Worm (Caenorhabditis elegans) whole organism, young adult: ENCODE results near the gene str-176.

Experiments used
- D2030.7 ChIP-seq: fragments of 200-800 bp; sonication (Bioruptor generic); IDR thresholded peaks from 2 replicates; pipeline ENCODE4 v1.3.6; 2022; ENCODE audit warnings: missing genetic modification reagents, missing genetic modification characterization, missing compliant biosample characterization
- F10E7.11 ChIP-seq: sonication (generic microtip); optimal IDR thresholded peaks from 2 replicates; lab custom pipeline; 2017; ENCODE audit warnings: mild to moderate bottlenecking, missing genetic modification characterization, moderate library complexity, missing compliant biosample characterization
- F23B12.7 ChIP-seq: sonication (generic microtip); optimal IDR thresholded peaks from 2 replicates; lab custom pipeline; 2017; ENCODE audit warnings: missing genetic modification characterization, mild to moderate bottlenecking, missing compliant biosample characterization, antibody characterized with exemption, moderate library complexity; ENCODE audit not compliant: insufficient read depth
- F37B4.10 ChIP-seq: fragments of 200-800 bp; sonication (Bioruptor generic); IDR thresholded peaks from 2 replicates; pipeline ENCODE4 v1.3.6; 2022; ENCODE audit warnings: missing genetic modification characterization, missing compliant biosample characterization
- K11D2.4 ChIP-seq: fragments of 200-800 bp; sonication (Bioruptor generic); IDR thresholded peaks from 2 replicates; pipeline ENCODE4 v1.3.6; 2022; ENCODE audit warnings: missing genetic modification reagents, missing genetic modification characterization, missing compliant biosample characterization
- T07F8.4 ChIP-seq: sonication (generic microtip); optimal IDR thresholded peaks from 2 replicates; lab custom pipeline; 2016; ENCODE audit warnings: mild to moderate bottlenecking, missing genetic modification characterization, moderate library complexity, missing compliant biosample characterization
- T26A5.8 ChIP-seq: sonication (generic microtip); optimal IDR thresholded peaks from 2 replicates; lab custom pipeline; 2016; ENCODE audit warnings: missing genetic modification characterization, missing compliant biosample characterization
- Y56A3A.18 ChIP-seq: fragments of 200-800 bp; sonication (Bioruptor generic); IDR thresholded peaks from 2 replicates; pipeline ENCODE4 v1.3.6; 2022; ENCODE audit warnings: missing genetic modification reagents, missing genetic modification characterization, missing compliant biosample characterization
- Y79H2A.3 ChIP-seq: fragments of 200-800 bp; sonication (Bioruptor generic); conservative IDR thresholded peaks from 2 replicates; pipeline ENCODE4 v1.3.6; 2022; ENCODE audit warnings: missing genetic modification reagents, missing genetic modification characterization, missing compliant biosample characterization
- Y95B8A.8 ChIP-seq: fragments of 200-800 bp; sonication (Bioruptor generic); IDR thresholded peaks from 2 replicates; pipeline ENCODE4 v1.3.6; 2022; ENCODE audit warnings: missing genetic modification reagents, missing genetic modification characterization, missing compliant biosample characterization
- ZK185.1 ChIP-seq: sonication (generic microtip); optimal IDR thresholded peaks from 2 replicates; lab custom pipeline; 2016; ENCODE audit warnings: mild to moderate bottlenecking, missing genetic modification characterization, missing compliant biosample characterization; ENCODE audit not compliant: poor library complexity, severe bottlenecking
- ama-1 ChIP-seq, 3 experiments: fragments of 150-350 bp in 1 of 3; sonication (generic microtip) in 2 of 3; optimal IDR thresholded peaks; 2 replicates each; lab custom pipeline; 2014 to 2018; ENCODE audit warnings: missing biosample characterization in 2 of 3, missing genetic modification characterization in 2 of 3, missing genetic modification reagents in 2 of 3
- aptf-2 ChIP-seq: fragments of 200-800 bp; sonication (Bioruptor generic); conservative IDR thresholded peaks from 2 replicates; pipeline ENCODE4 v1.3.6; 2022; ENCODE audit warnings: missing genetic modification reagents, missing genetic modification characterization, missing compliant biosample characterization
- athp-1 ChIP-seq: sonication (generic microtip); optimal IDR thresholded peaks from 2 replicates; lab custom pipeline; 2017; ENCODE audit warnings: mild to moderate bottlenecking, missing genetic modification characterization, missing compliant biosample characterization
- attf-3 ChIP-seq: fragments of 200-800 bp; sonication (Bioruptor generic); conservative IDR thresholded peaks from 2 replicates; pipeline ENCODE4 v1.3.6; 2022; ENCODE audit warnings: missing genetic modification reagents, missing genetic modification characterization, missing compliant biosample characterization
- ccch-3 ChIP-seq: fragments of 200-800 bp; sonication (Bioruptor generic); optimal IDR thresholded peaks from 2 replicates; lab custom pipeline; 2018; ENCODE audit warnings: mild to moderate bottlenecking, missing genetic modification characterization, missing compliant biosample characterization
- ceh-100 ChIP-seq: fragments of 200-800 bp; sonication (Bioruptor generic); IDR thresholded peaks from 2 replicates; pipeline ENCODE4 v1.3.6; 2022; ENCODE audit warnings: missing genetic modification reagents, missing genetic modification characterization, missing compliant biosample characterization
- dpff-1 ChIP-seq: sonication (generic microtip); optimal IDR thresholded peaks from 2 replicates; lab custom pipeline; 2017; ENCODE audit warnings: mild to moderate bottlenecking, missing genetic modification characterization, missing compliant biosample characterization
- fkh-3 ChIP-seq: sonication (generic microtip); optimal IDR thresholded peaks from 2 replicates; lab custom pipeline; 2016; ENCODE audit warnings: mild to moderate bottlenecking, missing genetic modification characterization, missing compliant biosample characterization
- hlh-12 ChIP-seq: sonication (generic microtip); optimal IDR thresholded peaks from 2 replicates; lab custom pipeline; 2016; ENCODE audit warnings: missing genetic modification characterization, missing compliant biosample characterization
- lag-1 ChIP-seq: fragments of 200-800 bp; sonication (Bioruptor generic); IDR thresholded peaks from 2 replicates; pipeline ENCODE4 v1.3.6; 2022; ENCODE audit warnings: missing genetic modification reagents, missing genetic modification characterization, missing compliant biosample characterization
- lir-1 ChIP-seq: fragments of 200-800 bp; sonication (Bioruptor generic); conservative IDR thresholded peaks from 2 replicates; pipeline ENCODE4 v1.3.6; 2022; ENCODE audit warnings: missing genetic modification reagents, missing genetic modification characterization, missing compliant biosample characterization
- lsy-27 ChIP-seq: sonication (generic microtip); optimal IDR thresholded peaks from 2 replicates; lab custom pipeline; 2017; ENCODE audit warnings: missing genetic modification characterization, mild to moderate bottlenecking, missing compliant biosample characterization, antibody characterized with exemption, missing genotype, borderline replicate concordance; ENCODE audit not compliant: insufficient read depth
- madf-10 ChIP-seq: sonication (generic microtip); optimal IDR thresholded peaks from 2 replicates; lab custom pipeline; 2016; ENCODE audit warnings: mild to moderate bottlenecking, missing genetic modification characterization, missing compliant biosample characterization
- mes-4 ChIP-seq: sonication (generic microtip); optimal IDR thresholded peaks from 2 replicates; lab custom pipeline; 2016; ENCODE audit warnings: missing genotype, missing genetic modification characterization, missing compliant biosample characterization
- mxl-1 ChIP-seq: sonication (generic microtip); optimal IDR thresholded peaks from 2 replicates; lab custom pipeline; 2016; ENCODE audit warnings: missing genetic modification characterization, missing compliant biosample characterization
- nfya-1 ChIP-seq: sonication (generic microtip); optimal IDR thresholded peaks from 2 replicates; lab custom pipeline; 2017; ENCODE audit warnings: antibody characterized with exemption, missing compliant biosample characterization, missing genetic modification characterization, borderline replicate concordance; ENCODE audit not compliant: insufficient read depth
- nfyb-1 ChIP-seq: fragments of 200-800 bp; sonication (Bioruptor generic); IDR thresholded peaks from 2 replicates; pipeline ENCODE4 v1.3.6; 2022; ENCODE audit warnings: missing genetic modification reagents, missing genetic modification characterization, missing compliant biosample characterization
- nhr-120 ChIP-seq: fragments of 200-800 bp; sonication (Bioruptor generic); IDR thresholded peaks from 2 replicates; pipeline ENCODE4 v1.3.6; 2022; ENCODE audit warnings: missing genetic modification characterization, missing compliant biosample characterization
- nhr-90 ChIP-seq: sonication (generic microtip); optimal IDR thresholded peaks from 2 replicates; lab custom pipeline; 2016; ENCODE audit warnings: missing genotype, mild to moderate bottlenecking, missing genetic modification characterization, missing compliant biosample characterization
- pbrm-1 ChIP-seq: fragments of 200-800 bp; sonication (Bioruptor generic); IDR thresholded peaks from 2 replicates; pipeline ENCODE4 v1.3.6; 2022; ENCODE audit warnings: missing genetic modification reagents, missing genetic modification characterization, missing compliant biosample characterization
- pha-4 ChIP-seq: fragments of 150-350 bp; sonication (generic microtip); optimal IDR thresholded peaks from 2 replicates; lab custom pipeline; 2014; ENCODE audit warnings: missing biosample characterization, missing genetic modification reagents, missing genetic modification characterization
- rcor-1 ChIP-seq: fragments of 200-800 bp; sonication (Bioruptor generic); IDR thresholded peaks from 2 replicates; pipeline ENCODE4 v1.3.6; 2022; ENCODE audit warnings: missing genetic modification reagents, missing genetic modification characterization, missing compliant biosample characterization
- rec-8 ChIP-seq, 2 experiments: sonication (generic microtip); optimal IDR thresholded peaks; 2 replicates each; lab custom pipeline; 2016; ENCODE audit warnings: mild to moderate bottlenecking in 2 of 2, missing genetic modification characterization in 2 of 2, missing genetic modification reagents in 2 of 2, missing genotype in 2 of 2, missing biosample characterization in 1 of 2, missing compliant biosample characterization in 1 of 2, moderate library complexity in 1 of 2
- rpc-1 ChIP-seq, 2 experiments: fragments of 150-350 bp in 1 of 2; sonication (generic microtip) in 1 of 2; optimal IDR thresholded peaks; 2 replicates each; lab custom pipeline; 2014 to 2018; ENCODE audit warnings: missing biosample characterization in 1 of 2, missing genetic modification characterization in 1 of 2, missing genetic modification reagents in 1 of 2, missing genotype in 1 of 2
- sea-2 ChIP-seq: fragments of 200-800 bp; sonication (Bioruptor generic); IDR thresholded peaks from 2 replicates; pipeline ENCODE4 v1.3.6; 2022; ENCODE audit warnings: missing genetic modification characterization, missing compliant biosample characterization
- snpc-1.3 ChIP-seq: sonication (generic microtip); optimal IDR thresholded peaks from 2 replicates; lab custom pipeline; 2017; ENCODE audit warnings: missing genetic modification characterization, mild to moderate bottlenecking, missing compliant biosample characterization, antibody characterized with exemption, moderate library complexity, missing genotype, missing genetic modification reagents; ENCODE audit not compliant: insufficient read depth
- snpc-4 ChIP-seq, 5 experiments: fragments of 150-350 bp in 1 of 5; sonication (generic microtip) in 4 of 5; optimal IDR thresholded peaks; 2 replicates each; lab custom pipeline; 2014 to 2018; ENCODE audit warnings: missing genetic modification characterization in 5 of 5, missing biosample characterization in 3 of 5, antibody characterized with exemption in 2 of 5, mild to moderate bottlenecking in 2 of 5, missing compliant biosample characterization in 2 of 5, missing genotype in 2 of 5, moderate library complexity in 2 of 5, missing genetic modification reagents in 1 of 5
- tbp1 ChIP-seq: fragments of 200-800 bp; sonication (Bioruptor generic); optimal IDR thresholded peaks from 2 replicates; lab custom pipeline; 2018; ENCODE audit warnings: mild to moderate bottlenecking, missing genetic modification characterization, missing compliant biosample characterization
- zim-3 ChIP-seq: sonication (generic microtip); optimal IDR thresholded peaks from 2 replicates; lab custom pipeline; 2017; ENCODE audit warnings: mild to moderate bottlenecking, missing genetic modification characterization, moderate library complexity, missing compliant biosample characterization
- ztf-22 ChIP-seq: fragments of 200-800 bp; sonication (Bioruptor generic); optimal IDR thresholded peaks from 2 replicates; lab custom pipeline; 2018; ENCODE audit warnings: mild to moderate bottlenecking, missing genetic modification characterization, moderate library complexity, missing compliant biosample characterization

The str-176 gene

ce11 chrIV:8428492-8428891 lies 35.1 kb downstream of the str-176 start (continued):
- TF ChIP-seq ztf-22 = peak; percentile 60
- TF ChIP-seq pha-4 (tag; lab: Kevin White, UChicago) = no peak
- TF ChIP-seq ama-1 (optimal IDR thresholded peaks at IDR 0.05; lab: Kevin White, UChicago) = peak; percentile 72
- no peak for TF ChIP-seq ama-1 (GFP tag; optimal IDR thresholded peaks at IDR 0.05; lab: Kevin White, UChicago)
- peak; percentile 66 for TF ChIP-seq T07F8.4
- TF ChIP-seq dpff-1 (tag; lab: Kevin White, UChicago) = no peak
- 0 out of 2 replicates have a peak, but pooled peaks have one; percentile 18 for TF ChIP-seq F37B4.10 (GFP tag; lab: Robert Waterston, UW)
- TF ChIP-seq D2030.7 = peak; percentile 98
- peak; percentile 95 for TF ChIP-seq snpc-1.3
- peak; percentile 85 for TF ChIP-seq ZK185.1
- peak; percentile 65 for TF ChIP-seq attf-3 (GFP tag; lab: Robert Waterston, UW)
- peak; percentile 59 for TF ChIP-seq F10E7.11 (tag; lab: Kevin White, UChicago)
- no peak for TF ChIP-seq nfya-1 (tag; lab: Kevin White, UChicago)
- TF ChIP-seq lsy-27 = no peak
- peak; percentile 75 for TF ChIP-seq madf-10 (tag; lab: Kevin White, UChicago)
- TF ChIP-seq ccch-3 (GFP tag; lab: Kevin White, UChicago) = no peak
- peak; percentile 83 for TF ChIP-seq mes-4
- TF ChIP-seq pbrm-1 (GFP tag; lab: Robert Waterston, UW) = peak; percentile 99
- TF ChIP-seq rec-8 (tag; optimal IDR thresholded peaks at IDR 0.05; lab: Kevin White, UChicago) = peak in 1 of 2 experiments; percentile 20
- TF ChIP-seq tbp1 = peak; percentile 83
- TF ChIP-seq aptf-2 (GFP tag; lab: Robert Waterston, UW) = no peak
- no peak for TF ChIP-seq lag-1 (GFP tag; lab: Robert Waterston, UW)
- peak; percentile 63 for TF ChIP-seq F23B12.7 (tag; lab: Kevin White, UChicago)
- peak; percentile 53; the same call in 1 of the 2 replicates for TF ChIP-seq lir-1
- TF ChIP-seq mxl-1 (tag; lab: Kevin White, UChicago) = no peak
- TF ChIP-seq Y56A3A.18 (GFP tag; lab: Robert Waterston, UW) = peak; percentile 85
- no peak for TF ChIP-seq hlh-12 (tag; lab: Kevin White, UChicago)
- peak; percentile 58 for TF ChIP-seq athp-1 (tag; lab: Kevin White, UChicago)
- no peak for TF ChIP-seq nhr-120 (GFP tag; lab: Robert Waterston, UW)
- TF ChIP-seq sea-2 = no peak

- no peak for TF ChIP-seq rpc-1 (optimal IDR thresholded peaks at IDR 0.05; lab: Kevin White, UChicago)
- TF ChIP-seq rpc-1 (tag; optimal IDR thresholded peaks at IDR 0.05; lab: Kevin White, UChicago) = no peak
- TF ChIP-seq Y79H2A.3 (GFP tag; lab: Robert Waterston, UW) = no peak
- no peak for TF ChIP-seq nfyb-1
- TF ChIP-seq lag-1 (GFP tag; lab: Robert Waterston, UW) = no peak
- TF ChIP-seq K11D2.4 (GFP tag; lab: Robert Waterston, UW) = no peak
- TF ChIP-seq Y95B8A.8 (GFP tag; lab: Robert Waterston, UW) = no peak
- no peak for TF ChIP-seq nhr-90 (tag; lab: Kevin White, UChicago)
- no peak for TF ChIP-seq rcor-1
- TF ChIP-seq zim-3 (tag; lab: Kevin White, UChicago) = no peak
- TF ChIP-seq T26A5.8 = no peak
- TF ChIP-seq mxl-1 (tag; lab: Kevin White, UChicago) = no peak
- TF ChIP-seq fkh-3 (tag; lab: Kevin White, UChicago) = no peak
- no peak for TF ChIP-seq snpc-4 (GFP tag; optimal IDR thresholded peaks at IDR 0.05; lab: Kevin White, UChicago)
- TF ChIP-seq snpc-4 (tag; optimal IDR thresholded peaks at IDR 0.05; lab: Kevin White, UChicago) = no peak
- no peak for TF ChIP-seq ceh-100 (GFP tag; lab: Robert Waterston, UW)
Measured at ce11 chrIV:8426537-8426936, 37.1 kb downstream of the str-176 start, which contains the start of the genes T26A8.3 and tmem-231. T26A8.3 (minus strand) TSS chrIV:8426637. tmem-231 (plus strand) TSS chrIV:8426785.
